Worm (Caenorhabditis elegans) whole organism, young adult: ENCODE measurements around the gene ttr-23.
A peak's percentile ranks its signal among the peaks of the same experiment; 100 is the strongest.

Experiments
- B0035.1 ChIP-seq: sonication (generic microtip); optimal IDR thresholded peaks from 2 replicates; lab custom pipeline; 2016; ENCODE audit warnings: missing genetic modification characterization, mild to moderate bottlenecking, missing compliant biosample characterization, missing genotype, missing genetic modification reagents
- B0261.1 ChIP-seq: sonication (generic microtip); optimal IDR thresholded peaks from 2 replicates; lab custom pipeline; 2016; ENCODE audit warnings: mild to moderate bottlenecking, missing genetic modification characterization, moderate library complexity, missing compliant biosample characterization
- C17E4.6 ChIP-seq: fragments of 200-800 bp; sonication (Bioruptor generic); IDR thresholded peaks from 2 replicates; pipeline ENCODE4 v1.3.6; 2022; ENCODE audit warnings: missing genetic modification reagents, missing genetic modification characterization, missing compliant biosample characterization
- F22D6.2 ChIP-seq: sonication (generic microtip); optimal IDR thresholded peaks from 2 replicates; lab custom pipeline; 2016; ENCODE audit warnings: mild to moderate bottlenecking, missing genetic modification characterization, missing compliant biosample characterization
- F33H1.4 ChIP-seq: fragments of 200-800 bp; sonication (Bioruptor generic); IDR thresholded peaks from 2 replicates; pipeline ENCODE4 v1.3.6; 2022; ENCODE audit warnings: missing genetic modification reagents, missing genetic modification characterization, missing compliant biosample characterization
- F37B4.10 ChIP-seq: fragments of 200-800 bp; sonication (Bioruptor generic); IDR thresholded peaks from 2 replicates; pipeline ENCODE4 v1.3.6; 2022; ENCODE audit warnings: missing genetic modification characterization, missing compliant biosample characterization
- F57A8.1 ChIP-seq: fragments of 200-800 bp; sonication (Bioruptor generic); optimal IDR thresholded peaks from 2 replicates; lab custom pipeline; 2018; ENCODE audit warnings: mild to moderate bottlenecking, missing genetic modification characterization, moderate library complexity, missing compliant biosample characterization
- K11D2.4 ChIP-seq: fragments of 200-800 bp; sonication (Bioruptor generic); IDR thresholded peaks from 2 replicates; pipeline ENCODE4 v1.3.6; 2022; ENCODE audit warnings: missing genetic modification reagents, missing genetic modification characterization, missing compliant biosample characterization
- K12H6.12 ChIP-seq: fragments of 200-800 bp; sonication (Bioruptor generic); optimal IDR thresholded peaks from 2 replicates; lab custom pipeline; 2018; ENCODE audit warnings: mild to moderate bottlenecking, missing genetic modification characterization, missing compliant biosample characterization
- T07F8.4 ChIP-seq: sonication (generic microtip); optimal IDR thresholded peaks from 2 replicates; lab custom pipeline; 2016; ENCODE audit warnings: mild to moderate bottlenecking, missing genetic modification characterization, moderate library complexity, missing compliant biosample characterization
- T26A5.8 ChIP-seq: sonication (generic microtip); optimal IDR thresholded peaks from 2 replicates; lab custom pipeline; 2016; ENCODE audit warnings: missing genetic modification characterization, missing compliant biosample characterization
- Y53G8AR.9 ChIP-seq: fragments of 200-800 bp; sonication (Bioruptor generic); conservative IDR thresholded peaks from 2 replicates; pipeline ENCODE4 v1.3.6; 2022; ENCODE audit warnings: missing genetic modification reagents, missing genetic modification characterization, missing compliant biosample characterization
- Y56A3A.18 ChIP-seq: fragments of 200-800 bp; sonication (Bioruptor generic); IDR thresholded peaks from 2 replicates; pipeline ENCODE4 v1.3.6; 2022; ENCODE audit warnings: missing genetic modification reagents, missing genetic modification characterization, missing compliant biosample characterization
- ama-1 ChIP-seq, 3 experiments: fragments of 150-350 bp in 1 of 3; sonication (generic microtip) in 2 of 3; optimal IDR thresholded peaks; 2 replicates each; lab custom pipeline; 2014 to 2018; ENCODE audit warnings: missing biosample characterization in 2 of 3, missing genetic modification characterization in 2 of 3, missing genetic modification reagents in 2 of 3
- aptf-2 ChIP-seq: fragments of 200-800 bp; sonication (Bioruptor generic); conservative IDR thresholded peaks from 2 replicates; pipeline ENCODE4 v1.3.6; 2022; ENCODE audit warnings: missing genetic modification reagents, missing genetic modification characterization, missing compliant biosample characterization
- atf-7 ChIP-seq: sonication (generic microtip); optimal IDR thresholded peaks from 2 replicates; lab custom pipeline; 2017; ENCODE audit warnings: mild to moderate bottlenecking, missing genetic modification characterization, missing compliant biosample characterization
- athp-1 ChIP-seq: sonication (generic microtip); optimal IDR thresholded peaks from 2 replicates; lab custom pipeline; 2017; ENCODE audit warnings: mild to moderate bottlenecking, missing genetic modification characterization, missing compliant biosample characterization
- attf-6 ChIP-seq: fragments of 200-800 bp; sonication (Bioruptor generic); IDR thresholded peaks from 2 replicates; pipeline ENCODE4 v1.3.6; 2022; ENCODE audit warnings: missing genetic modification reagents, missing genetic modification characterization, missing compliant biosample characterization
- bed-1 ChIP-seq: fragments of 200-800 bp; sonication (Bioruptor generic); IDR thresholded peaks from 2 replicates; pipeline ENCODE4 v1.3.6; 2022; ENCODE audit warnings: missing genetic modification reagents, missing genetic modification characterization, missing compliant biosample characterization
- ccch-3 ChIP-seq: fragments of 200-800 bp; sonication (Bioruptor generic); optimal IDR thresholded peaks from 2 replicates; lab custom pipeline; 2018; ENCODE audit warnings: mild to moderate bottlenecking, missing genetic modification characterization, missing compliant biosample characterization
- cebp-1 ChIP-seq, 2 experiments: fragments of 200-800 bp in 1 of 2; sonication (Bioruptor generic) in 1 of 2; sonication (generic microtip) in 1 of 2; IDR thresholded peaks in 1 of 2; optimal IDR thresholded peaks in 1 of 2; 2 replicates each; pipeline versions ENCODE4 v1.3.6 to Lab custom; 2017 to 2022; ENCODE audit warnings: missing compliant biosample characterization in 2 of 2, missing genetic modification characterization in 2 of 2, mild to moderate bottlenecking in 1 of 2, missing genetic modification reagents in 1 of 2, moderate library complexity in 1 of 2
- ceh-100 ChIP-seq: fragments of 200-800 bp; sonication (Bioruptor generic); IDR thresholded peaks from 2 replicates; pipeline ENCODE4 v1.3.6; 2022; ENCODE audit warnings: missing genetic modification reagents, missing genetic modification characterization, missing compliant biosample characterization
- ceh-40 ChIP-seq: fragments of 200-800 bp; sonication (Bioruptor generic); IDR thresholded peaks from 2 replicates; pipeline ENCODE4 v1.3.6; 2022; ENCODE audit warnings: missing genetic modification characterization, missing compliant biosample characterization
- ceh-79 ChIP-seq: sonication (generic microtip); optimal IDR thresholded peaks from 2 replicates; lab custom pipeline; 2017; ENCODE audit warnings: mild to moderate bottlenecking, missing genetic modification characterization, missing compliant biosample characterization
- dpff-1 ChIP-seq: sonication (generic microtip); optimal IDR thresholded peaks from 2 replicates; lab custom pipeline; 2017; ENCODE audit warnings: mild to moderate bottlenecking, missing genetic modification characterization, missing compliant biosample characterization
- efl-1 ChIP-seq: fragments of 150-350 bp; optimal IDR thresholded peaks from 2 replicates; lab custom pipeline; 2014; ENCODE audit warnings: missing biosample characterization, missing genetic modification reagents, missing genetic modification characterization
- egl-18 ChIP-seq: fragments of 200-800 bp; sonication (Bioruptor generic); IDR thresholded peaks from 2 replicates; pipeline ENCODE4 v1.3.6; 2022; ENCODE audit warnings: missing genetic modification reagents, missing genetic modification characterization, missing compliant biosample characterization
- egrh-3 ChIP-seq: fragments of 200-800 bp; sonication (Bioruptor generic); IDR thresholded peaks from 2 replicates; pipeline ENCODE4 v1.3.6; 2022; ENCODE audit warnings: missing genetic modification reagents, missing genetic modification characterization, missing compliant biosample characterization
- ets-4 ChIP-seq: fragments of 200-800 bp; sonication (Bioruptor generic); optimal IDR thresholded peaks from 2 replicates; lab custom pipeline; 2018; ENCODE audit warnings: mild to moderate bottlenecking, missing genetic modification characterization, missing compliant biosample characterization
- hlh-12 ChIP-seq: sonication (generic microtip); optimal IDR thresholded peaks from 2 replicates; lab custom pipeline; 2016; ENCODE audit warnings: missing genetic modification characterization, missing compliant biosample characterization
- hmg-1.2 ChIP-seq: fragments of 200-800 bp; sonication (Bioruptor generic); IDR thresholded peaks from 2 replicates; pipeline ENCODE4 v1.3.6; 2022; ENCODE audit warnings: missing genetic modification reagents, missing genetic modification characterization, missing compliant biosample characterization
- hsf-1 ChIP-seq: fragments of 200-800 bp; sonication (Bioruptor generic); IDR thresholded peaks from 2 replicates; pipeline ENCODE4 v1.3.6; 2022; ENCODE audit warnings: missing genetic modification reagents, missing genetic modification characterization, missing compliant biosample characterization
- lag-1 ChIP-seq: fragments of 200-800 bp; sonication (Bioruptor generic); IDR thresholded peaks from 2 replicates; pipeline ENCODE4 v1.3.6; 2022; ENCODE audit warnings: missing genetic modification reagents, missing genetic modification characterization, missing compliant biosample characterization
- lsl-1 ChIP-seq: fragments of 200-800 bp; sonication (Bioruptor generic); optimal IDR thresholded peaks from 2 replicates; lab custom pipeline; 2018; ENCODE audit warnings: mild to moderate bottlenecking, missing genetic modification characterization, moderate library complexity, missing compliant biosample characterization
- madf-10 ChIP-seq: sonication (generic microtip); optimal IDR thresholded peaks from 2 replicates; lab custom pipeline; 2016; ENCODE audit warnings: mild to moderate bottlenecking, missing genetic modification characterization, missing compliant biosample characterization
- madf-6 ChIP-seq: fragments of 200-800 bp; sonication (Bioruptor generic); IDR thresholded peaks from 2 replicates; pipeline ENCODE4 v1.3.6; 2022; ENCODE audit warnings: missing genetic modification reagents, missing genetic modification characterization, missing compliant biosample characterization
- nfya-2 ChIP-seq: fragments of 200-800 bp; sonication (Bioruptor generic); IDR thresholded peaks from 2 replicates; pipeline ENCODE4 v1.3.6; 2022; ENCODE audit warnings: missing genetic modification reagents, missing genetic modification characterization, missing compliant biosample characterization
- nhr-179 ChIP-seq: sonication (generic microtip); optimal IDR thresholded peaks from 2 replicates; lab custom pipeline; 2016; ENCODE audit warnings: mild to moderate bottlenecking, missing genetic modification characterization, missing compliant biosample characterization
- pbrm-1 ChIP-seq: fragments of 200-800 bp; sonication (Bioruptor generic); IDR thresholded peaks from 2 replicates; pipeline ENCODE4 v1.3.6; 2022; ENCODE audit warnings: missing genetic modification reagents, missing genetic modification characterization, missing compliant biosample characterization
- sdz-38 ChIP-seq: sonication (generic microtip); optimal IDR thresholded peaks from 2 replicates; lab custom pipeline; 2016; ENCODE audit warnings: missing genotype, missing genetic modification characterization, missing compliant biosample characterization
- snpc-1.1 ChIP-seq: sonication (generic microtip); optimal IDR thresholded peaks from 2 replicates; lab custom pipeline; 2017; ENCODE audit warnings: missing genetic modification characterization, mild to moderate bottlenecking, missing compliant biosample characterization, antibody characterized with exemption, moderate library complexity, missing genotype, missing genetic modification reagents; ENCODE audit not compliant: insufficient read depth
- snpc-3.4 ChIP-seq: sonication (generic microtip); optimal IDR thresholded peaks from 2 replicates; lab custom pipeline; 2017; ENCODE audit warnings: missing genetic modification characterization, mild to moderate bottlenecking, missing compliant biosample characterization, antibody characterized with exemption, moderate library complexity, missing genotype, missing genetic modification reagents
- snpc-4 ChIP-seq, 5 experiments: fragments of 150-350 bp in 1 of 5; sonication (generic microtip) in 4 of 5; optimal IDR thresholded peaks; 2 replicates each; lab custom pipeline; 2014 to 2018; ENCODE audit warnings: missing genetic modification characterization in 5 of 5, missing biosample characterization in 3 of 5, antibody characterized with exemption in 2 of 5, mild to moderate bottlenecking in 2 of 5, missing compliant biosample characterization in 2 of 5, missing genotype in 2 of 5, moderate library complexity in 2 of 5, missing genetic modification reagents in 1 of 5
- unc-62 ChIP-seq: fragments of 150-350 bp; optimal IDR thresholded peaks from 2 replicates; lab custom pipeline; 2014; ENCODE audit warnings: missing biosample characterization, missing genetic modification reagents, missing genetic modification characterization
- zfh-2 ChIP-seq: fragments of 200-800 bp; sonication (Bioruptor generic); conservative IDR thresholded peaks from 2 replicates; pipeline ENCODE4 v1.3.6; 2022; ENCODE audit warnings: missing genetic modification reagents, missing genetic modification characterization, missing compliant biosample characterization
- ztf-25 ChIP-seq: fragments of 200-800 bp; sonication (Bioruptor generic); IDR thresholded peaks from 2 replicates; pipeline ENCODE4 v1.3.6; 2022; ENCODE audit warnings: missing genetic modification reagents, missing genetic modification characterization, missing compliant biosample characterization
- ztf-26 ChIP-seq: sonication (generic microtip); optimal IDR thresholded peaks from 2 replicates; lab custom pipeline; 2017; ENCODE audit warnings: missing genetic modification characterization, missing compliant biosample characterization
- ztf-6 ChIP-seq: fragments of 200-800 bp; sonication (Bioruptor generic); IDR thresholded peaks from 2 replicates; pipeline ENCODE4 v1.3.6; 2022; ENCODE audit warnings: missing genetic modification reagents, missing genetic modification characterization, missing compliant biosample characterization

The ttr-23 gene

DNA sequence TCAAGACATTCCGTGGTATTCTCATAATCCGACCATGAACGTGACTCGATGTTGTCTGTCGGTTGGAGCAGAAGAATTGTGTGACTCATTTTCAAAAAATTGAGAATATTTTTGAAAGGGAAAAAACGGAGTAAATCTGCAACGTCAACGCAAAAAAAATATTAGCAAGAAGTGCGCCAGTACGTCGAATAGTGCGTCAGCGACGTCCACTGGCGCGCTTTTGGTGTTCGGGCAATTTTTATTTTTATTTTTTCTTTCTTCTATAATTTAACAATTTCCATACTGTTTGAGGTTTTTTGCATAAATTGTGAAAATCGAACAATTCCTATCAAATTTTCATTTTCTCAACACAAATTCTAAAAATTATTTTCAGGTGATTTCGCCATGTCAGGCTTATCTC, 10.7 kb downstream of the ttr-23 start, which contains the start of the genes erh-1 and lpd-9:
Gene erh-1, minus strand, starts transcription at position 204 of the 400 bp plus-strand sequence.
Gene lpd-9, plus strand, starts transcription at position 368 of the 400 bp plus-strand sequence.
- TF ChIP-seq cebp-1 (GFP tag; IDR thresholded peaks at IDR 0.05; lab: Robert Waterston, UW): no peak
- TF ChIP-seq cebp-1 (tag; optimal IDR thresholded peaks at IDR 0.05; lab: Kevin White, UChicago): no peak
- TF ChIP-seq snpc-3.4 (tag; lab: Kevin White, UChicago): peak; percentile 73
- no peak for TF ChIP-seq hsf-1 (GFP tag; lab: Robert Waterston, UW)
- TF ChIP-seq F57A8.1 (GFP tag; lab: Kevin White, UChicago): no peak
- no peak for TF ChIP-seq ztf-26 (tag; lab: Kevin White, UChicago)
- TF ChIP-seq madf-10: no peak
- TF ChIP-seq unc-62 (GFP tag; lab: Kevin White, UChicago): no peak
- TF ChIP-seq lsl-1 (GFP tag; lab: Kevin White, UChicago): peak; percentile 60
- TF ChIP-seq dpff-1 (tag; lab: Kevin White, UChicago): no peak
- TF ChIP-seq sdz-38 (tag; lab: Kevin White, UChicago): no peak
- TF ChIP-seq efl-1: peak; percentile 2
- no peak for TF ChIP-seq T07F8.4
- TF ChIP-seq egrh-3 (GFP tag; lab: Robert Waterston, UW): no peak
- TF ChIP-seq F22D6.2 (tag; lab: Kevin White, UChicago): peak; percentile 34
- no peak for TF ChIP-seq nhr-179 (tag; lab: Kevin White, UChicago)
- no peak for TF ChIP-seq ets-4 (GFP tag; lab: Kevin White, UChicago)
- no peak for TF ChIP-seq B0035.1 (tag; lab: Kevin White, UChicago)
- TF ChIP-seq attf-6 (GFP tag; lab: Robert Waterston, UW): 0 out of 2 replicates have a peak, but pooled peaks have one; percentile 38
- peak; percentile 86 for TF ChIP-seq Y56A3A.18 (GFP tag; lab: Robert Waterston, UW)
- TF ChIP-seq hmg-1.2: no peak; the same call in 1 of the 2 replicates
- no peak for TF ChIP-seq bed-1 (GFP tag; lab: Robert Waterston, UW)
- peak; percentile 72 for TF ChIP-seq pbrm-1 (GFP tag; lab: Robert Waterston, UW)
- no peak for TF ChIP-seq nfya-2 (GFP tag; lab: Robert Waterston, UW)
- TF ChIP-seq K11D2.4: peak; percentile 63; the same call in 1 of the 2 replicates
- no peak for TF ChIP-seq B0261.1 (tag; lab: Kevin White, UChicago)
- TF ChIP-seq ama-1 (optimal IDR thresholded peaks at IDR 0.05; lab: Kevin White, UChicago): no peak
- TF ChIP-seq ama-1 (GFP tag; optimal IDR thresholded peaks at IDR 0.05; lab: Kevin White, UChicago): no peak
- TF ChIP-seq C17E4.6 (GFP tag; lab: Robert Waterston, UW): no peak
- no peak for TF ChIP-seq ztf-25
- no peak; the same call in 1 of the 2 replicates for TF ChIP-seq ceh-100 (GFP tag; lab: Robert Waterston, UW)
- TF ChIP-seq lag-1 (GFP tag; lab: Robert Waterston, UW): no peak
- TF ChIP-seq T26A5.8 (tag; lab: Kevin White, UChicago): no peak
- no peak for TF ChIP-seq hlh-12 (tag; lab: Kevin White, UChicago)
- no peak for TF ChIP-seq K12H6.12 (tag; lab: Kevin White, UChicago)
- no peak for TF ChIP-seq aptf-2 (GFP tag; lab: Robert Waterston, UW)
- TF ChIP-seq snpc-1.1 (tag; lab: Kevin White, UChicago): no peak
- no peak for TF ChIP-seq ccch-3 (GFP tag; lab: Kevin White, UChicago)
- TF ChIP-seq madf-6 (GFP tag; lab: Robert Waterston, UW): peak; percentile 71
- TF ChIP-seq Y53G8AR.9: peak; percentile 87
- TF ChIP-seq zfh-2 (GFP tag; lab: Robert Waterston, UW): no peak
- no peak for TF ChIP-seq F37B4.10 (GFP tag; lab: Robert Waterston, UW)
- no peak for TF ChIP-seq ceh-40 (GFP tag; lab: Robert Waterston, UW)
- TF ChIP-seq athp-1 (tag; lab: Kevin White, UChicago): no peak
- peak; percentile 56 for TF ChIP-seq F33H1.4 (GFP tag; lab: Robert Waterston, UW)
- no peak for TF ChIP-seq ceh-79 (tag; lab: Kevin White, UChicago)
- TF ChIP-seq egl-18: no peak
- TF ChIP-seq snpc-4 (GFP tag; optimal IDR thresholded peaks at IDR 0.05; lab: Kevin White, UChicago): peak; percentile 19
- peak in 2 of 4 experiments; percentile 47 to 63 for TF ChIP-seq snpc-4 (tag; optimal IDR thresholded peaks at IDR 0.05; lab: Kevin White, UChicago)
- TF ChIP-seq ztf-6 (GFP tag; lab: Robert Waterston, UW): no peak
- peak; percentile 2 for TF ChIP-seq atf-7 (tag; lab: Kevin White, UChicago)
